Fruit fly (Drosophila melanogaster) whole organism, embryonic: ENCODE data around the gene CG32079.

Experiments
- CG10267 ChIP-seq: fragments of 200-800 bp; sonication (Bioruptor generic); optimal IDR thresholded peaks from 2 replicates; lab custom pipeline; 2018; ENCODE audit warnings: missing biosample characterization, mild to moderate bottlenecking, missing genetic modification characterization, moderate library complexity
- CG10462 ChIP-seq: fragments of 200-800 bp; sonication (Bioruptor generic); optimal IDR thresholded peaks from 2 replicates; lab custom pipeline; 2016; ENCODE audit warnings: missing biosample characterization, missing genetic modification characterization
- CG11085 ChIP-seq: fragments of 200-800 bp; sonication (Bioruptor generic); IDR thresholded peaks from 2 replicates; pipeline ENCODE4 v1.3.6; 2022; ENCODE audit warnings: missing biosample characterization, missing genetic modification characterization
- CG11247 ChIP-seq: fragments of 200-800 bp; sonication (Bioruptor generic); IDR thresholded peaks from 2 replicates; pipeline ENCODE4 v1.3.6; 2022; ENCODE audit warnings: missing biosample characterization, missing genetic modification characterization
- CG11456 ChIP-seq: fragments of 200-800 bp; sonication (Bioruptor generic); IDR thresholded peaks from 3 replicates; pipeline ENCODE4 v1.3.6; 2022; ENCODE audit warnings: missing biosample characterization, missing genetic modification characterization
- CG11695 ChIP-seq: fragments of 200-800 bp; sonication (Bioruptor generic); IDR thresholded peaks from 3 replicates; pipeline ENCODE4 v1.3.6; 2022; ENCODE audit warnings: missing biosample characterization, missing genetic modification characterization
- CG12071 ChIP-seq: fragments of 200-800 bp; sonication (Bioruptor generic); optimal IDR thresholded peaks from 3 replicates; lab custom pipeline; 2018; ENCODE audit warnings: missing biosample characterization, mild to moderate bottlenecking, missing genetic modification characterization
- CG14014 ChIP-seq: fragments of 200-800 bp; sonication (Bioruptor generic); IDR thresholded peaks from 2 replicates; pipeline ENCODE4 v1.3.6; 2022; ENCODE audit warnings: missing biosample characterization, missing genetic modification characterization
- CG14667 ChIP-seq: fragments of 200-800 bp; sonication (Bioruptor generic); IDR thresholded peaks from 2 replicates; pipeline ENCODE4 v1.3.6; 2022; ENCODE audit warnings: missing biosample characterization, missing genetic modification characterization
- CG15479 ChIP-seq: fragments of 200-800 bp; sonication (Bioruptor generic); optimal IDR thresholded peaks from 3 replicates; lab custom pipeline; 2019; ENCODE audit warnings: missing biosample characterization, mild to moderate bottlenecking, missing genetic modification characterization, moderate library complexity
- CG17385 ChIP-seq: fragments of 200-800 bp; sonication (Bioruptor generic); optimal IDR thresholded peaks from 3 replicates; lab custom pipeline; 2018; ENCODE audit warnings: missing biosample characterization, mild to moderate bottlenecking, missing genetic modification characterization
- CG17612 ChIP-seq: fragments of 200-800 bp; sonication (Bioruptor generic); IDR thresholded peaks from 2 replicates; pipeline ENCODE4 v1.3.6; 2022; ENCODE audit warnings: missing biosample characterization, missing genetic modification characterization
- CG18262 ChIP-seq: fragments of 200-800 bp; optimal IDR thresholded peaks from 3 replicates; lab custom pipeline; 2019; ENCODE audit warnings: missing biosample characterization, mild to moderate bottlenecking, missing genetic modification characterization, moderate library complexity
- CG2712 ChIP-seq: fragments of 200-800 bp; optimal IDR thresholded peaks from 3 replicates; lab custom pipeline; 2019; ENCODE audit warnings: missing biosample characterization, mild to moderate bottlenecking, missing genetic modification characterization, moderate library complexity
- CG31224 ChIP-seq: fragments of 200-800 bp; sonication (Bioruptor generic); IDR thresholded peaks from 2 replicates; pipeline ENCODE4 v1.3.6; 2022; ENCODE audit warnings: missing biosample characterization, missing genetic modification characterization
- CG42726 ChIP-seq: fragments of 200-800 bp; sonication (Bioruptor generic); IDR thresholded peaks from 2 replicates; pipeline ENCODE4 v1.3.6; 2022; ENCODE audit warnings: missing biosample characterization, missing genetic modification characterization; ENCODE audit not compliant: partially characterized antibody
- CG4360 ChIP-seq: fragments of 200-800 bp; sonication (Bioruptor generic); IDR thresholded peaks from 2 replicates; pipeline ENCODE4 v1.3.6; 2022; ENCODE audit warnings: missing biosample characterization, missing genetic modification characterization
- CG4424 ChIP-seq: fragments of 200-800 bp; sonication (Bioruptor generic); optimal IDR thresholded peaks from 3 replicates; lab custom pipeline; 2016; ENCODE audit warnings: missing biosample characterization, missing genetic modification characterization
- CG4730 ChIP-seq: fragments of 200-800 bp; sonication (Bioruptor generic); IDR thresholded peaks from 2 replicates; pipeline ENCODE4 v1.3.6; 2022; ENCODE audit warnings: missing biosample characterization, missing genetic modification characterization
- CG4820 ChIP-seq: fragments of 200-800 bp; sonication (Bioruptor generic); optimal IDR thresholded peaks from 3 replicates; lab custom pipeline; 2016; ENCODE audit warnings: missing biosample characterization, missing genetic modification characterization
- CG7928 ChIP-seq: fragments of 200-800 bp; sonication (Bioruptor generic); optimal IDR thresholded peaks from 2 replicates; lab custom pipeline; 2017; ENCODE audit warnings: missing biosample characterization, mild to moderate bottlenecking, missing genetic modification characterization
- CG7963 ChIP-seq: fragments of 200-800 bp; sonication (Bioruptor generic); IDR thresholded peaks from 3 replicates; pipeline ENCODE4 v1.3.6; 2022; ENCODE audit warnings: missing biosample characterization, missing genetic modification characterization; ENCODE audit not compliant: partially characterized antibody
- CG9437 ChIP-seq: fragments of 200-800 bp; sonication (Bioruptor generic); optimal IDR thresholded peaks from 2 replicates; lab custom pipeline; 2018; ENCODE audit warnings: missing biosample characterization, mild to moderate bottlenecking, missing genetic modification characterization
- E2f1 ChIP-seq: fragments of 200-800 bp; sonication (Bioruptor generic); IDR thresholded peaks from 2 replicates; pipeline ENCODE4 v1.3.6; 2022; ENCODE audit warnings: missing biosample characterization, missing genetic modification characterization
- Gug ChIP-seq: fragments of 200-800 bp; sonication (Bioruptor generic); IDR thresholded peaks from 4 replicates; pipeline ENCODE4 v1.3.6; 2022; ENCODE audit warnings: missing biosample characterization, missing genetic modification characterization
- Hr78 ChIP-seq, 2 experiments: fragments of 200-800 bp in 1 of 2; fragments of >200 bp in 1 of 2; sonication (Bioruptor generic) in 1 of 2; optimal IDR thresholded peaks; 2 replicates each; lab custom pipeline; 2017 to 2019; ENCODE audit warnings: missing biosample characterization in 2 of 2, missing genetic modification characterization in 2 of 2, mild to moderate bottlenecking in 1 of 2, moderate library complexity in 1 of 2
- Hsf ChIP-seq: fragments of 200-800 bp; sonication (Bioruptor generic); optimal IDR thresholded peaks from 3 replicates; lab custom pipeline; 2016; ENCODE audit warnings: missing biosample characterization, missing genetic modification characterization
- MESR4 ChIP-seq: fragments of 200-800 bp; sonication (Bioruptor generic); optimal IDR thresholded peaks from 2 replicates; lab custom pipeline; 2018; ENCODE audit warnings: missing biosample characterization, mild to moderate bottlenecking, missing genetic modification characterization, moderate library complexity
- MTF-1 ChIP-seq: fragments of 200-800 bp; sonication (Bioruptor generic); optimal IDR thresholded peaks from 2 replicates; lab custom pipeline; 2018; ENCODE audit warnings: missing biosample characterization, mild to moderate bottlenecking, missing genetic modification characterization, borderline replicate concordance
- NC2β ChIP-seq: fragments of 200-800 bp; sonication (Bioruptor generic); optimal IDR thresholded peaks from 2 replicates; lab custom pipeline; 2016; ENCODE audit warnings: missing biosample characterization, missing genetic modification characterization
- NfI ChIP-seq: fragments of 200-800 bp; sonication (Bioruptor generic); optimal IDR thresholded peaks from 3 replicates; lab custom pipeline; 2018; ENCODE audit warnings: missing biosample characterization, mild to moderate bottlenecking, missing genetic modification characterization, moderate library complexity
- Pdp1 ChIP-seq, 2 experiments: fragments of 200-800 bp; sonication (Bioruptor generic); optimal IDR thresholded peaks; 3 replicates each; lab custom pipeline; 2016; ENCODE audit warnings: missing biosample characterization in 2 of 2, missing genetic modification characterization in 2 of 2, mild to moderate bottlenecking in 1 of 2, moderate library complexity in 1 of 2
- Rfx ChIP-seq: fragments of 200-800 bp; sonication (Bioruptor generic); IDR thresholded peaks from 2 replicates; pipeline ENCODE4 v1.3.6; 2022; ENCODE audit warnings: missing biosample characterization, missing genetic modification characterization
- Rx ChIP-seq: fragments of 200-800 bp; sonication (Bioruptor generic); IDR thresholded peaks from 2 replicates; pipeline ENCODE4 v1.3.6; 2022; ENCODE audit warnings: missing biosample characterization, missing genetic modification characterization
- ara ChIP-seq: fragments of 200-800 bp; sonication (Bioruptor generic); IDR thresholded peaks from 2 replicates; pipeline ENCODE4 v1.3.6; 2022; ENCODE audit warnings: missing biosample characterization, missing genetic modification characterization
- az2 ChIP-seq: fragments of 200-800 bp; sonication (Bioruptor generic); optimal IDR thresholded peaks from 3 replicates; lab custom pipeline; 2016; ENCODE audit warnings: missing biosample characterization, missing genetic modification characterization
- br ChIP-seq: fragments of >200 bp; optimal IDR thresholded peaks from 2 replicates; lab custom pipeline; 2017
- cas ChIP-seq: fragments of 200-800 bp; sonication (Bioruptor generic); IDR thresholded peaks from 2 replicates; pipeline ENCODE4 v1.3.6; 2022; ENCODE audit warnings: missing biosample characterization, missing genetic modification characterization
- dm ChIP-seq: fragments of 200-800 bp; sonication (Bioruptor generic); optimal IDR thresholded peaks from 3 replicates; lab custom pipeline; 2016; ENCODE audit warnings: missing biosample characterization, missing genetic modification characterization
- fd3F ChIP-seq: fragments of 200-800 bp; sonication (Bioruptor generic); optimal IDR thresholded peaks from 2 replicates; lab custom pipeline; 2018; ENCODE audit warnings: missing biosample characterization, mild to moderate bottlenecking, missing genetic modification characterization, moderate library complexity
- gsb-n ChIP-seq: fragments of 200-800 bp; sonication (Bioruptor generic); optimal IDR thresholded peaks from 3 replicates; lab custom pipeline; 2018; ENCODE audit warnings: missing biosample characterization, mild to moderate bottlenecking, missing genetic modification characterization
- ham ChIP-seq: fragments of 200-800 bp; sonication (Bioruptor generic); IDR thresholded peaks from 2 replicates; pipeline ENCODE4 v1.3.6; 2022; ENCODE audit warnings: missing biosample characterization, missing genetic modification characterization
- jumu ChIP-seq: fragments of 200-800 bp; sonication (Bioruptor generic); optimal IDR thresholded peaks from 3 replicates; lab custom pipeline; 2016; ENCODE audit warnings: missing biosample characterization, missing genetic modification characterization
- lab ChIP-seq: fragments of 200-800 bp; sonication (Bioruptor generic); optimal IDR thresholded peaks from 3 replicates; lab custom pipeline; 2017; ENCODE audit warnings: missing biosample characterization, missing genetic modification characterization, mild to moderate bottlenecking, moderate library complexity, missing genetic modification reagents
- pzg ChIP-seq: fragments of 200-800 bp; sonication (Bioruptor generic); optimal IDR thresholded peaks from 3 replicates; lab custom pipeline; 2018; ENCODE audit warnings: missing biosample characterization, mild to moderate bottlenecking, missing genetic modification characterization, moderate library complexity
- ssp ChIP-seq: fragments of 200-800 bp; sonication (Bioruptor generic); IDR thresholded peaks from 2 replicates; pipeline ENCODE4 v1.3.6; 2022; ENCODE audit warnings: missing biosample characterization, missing genetic modification characterization
- tgo ChIP-seq: fragments of 200-800 bp; sonication (Bioruptor generic); IDR thresholded peaks from 3 replicates; pipeline ENCODE4 v1.3.6; 2022; ENCODE audit warnings: missing biosample characterization, missing genetic modification characterization
- ttk ChIP-seq: fragments of 200-800 bp; sonication (Bioruptor generic); IDR thresholded peaks from 2 replicates; pipeline ENCODE4 v2.1.2; 2022; ENCODE audit warnings: missing biosample characterization, missing genetic modification characterization
- twi ChIP-seq: fragments of 200-800 bp; optimal IDR thresholded peaks from 2 replicates; lab custom pipeline; 2019; ENCODE audit warnings: missing biosample characterization, mild to moderate bottlenecking, missing genetic modification characterization, moderate library complexity

Gene CG32079

DNA sequence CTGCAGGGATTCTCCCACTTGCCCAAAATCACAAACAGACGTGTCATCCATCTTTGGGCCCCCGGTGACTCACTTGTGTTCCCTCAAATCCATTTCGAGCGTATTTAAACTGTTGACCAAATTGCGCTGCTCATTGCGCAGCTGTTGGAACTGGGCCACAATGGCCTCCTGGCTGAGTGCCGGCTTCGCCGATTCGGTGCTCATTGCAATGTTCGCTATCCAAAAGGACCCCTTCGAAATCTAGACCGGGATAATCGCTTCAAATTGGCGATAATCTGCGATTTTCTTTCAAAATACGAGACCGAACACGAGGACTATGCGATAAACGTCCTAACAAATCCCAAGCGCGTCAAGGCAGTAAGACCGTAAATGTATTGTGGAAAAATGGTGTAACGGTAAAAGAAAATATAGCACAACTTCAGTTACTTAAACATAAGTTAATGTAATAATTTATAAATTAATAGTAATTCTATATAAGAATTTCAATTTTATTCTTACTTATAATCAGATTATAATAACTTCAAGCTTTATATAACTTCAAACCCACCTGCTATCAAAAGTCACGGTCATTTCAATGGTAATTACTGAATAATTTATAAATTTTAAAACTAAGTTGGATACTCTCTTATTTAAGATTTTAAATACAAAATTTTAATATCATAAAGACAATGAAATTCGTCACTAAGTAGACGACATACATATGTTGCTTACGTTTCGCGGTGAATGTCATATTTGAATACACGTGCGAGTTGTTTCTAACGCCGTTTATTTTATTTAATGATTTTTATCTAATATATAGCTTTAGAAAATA, 48.9 kb downstream of the CG32079 start, which contains the start of the genes Pfdn2 and Noc1 (continued):
- TF ChIP-seq CG10267 (tag; lab: Kevin White, UChicago) (peak; percentile 60), gsb-n (tag; lab: Kevin White, UChicago) (no peak), CG2712 (tag; lab: Kevin White, UChicago) (peak; percentile 78), CG4360 (GFP tag; lab: Robert Waterston, UW) (no peak), CG4730 (no peak), Rfx (GFP tag; lab: Robert Waterston, UW) (peak; percentile 70), CG7928 (GFP tag; lab: Kevin White, UChicago) (no peak), CG14667 (GFP tag; lab: Robert Waterston, UW) (peak; percentile 12; the same call in 1 of the 2 replicates), CG11085 (GFP tag; lab: Robert Waterston, UW) (no peak), NC2β (no peak), CG17385 (GFP tag; lab: Kevin White, UChicago) (peak; percentile 35), Hsf (GFP tag; lab: Kevin White, UChicago) (peak; percentile 54), CG12071 (GFP tag; lab: Kevin White, UChicago) (no peak), Rx (GFP tag; lab: Robert Waterston, UW) (no peak), CG14014 (peak; percentile 43; the same call in 1 of the 2 replicates), CG17612 (GFP tag; lab: Robert Waterston, UW) (no peak), az2 (GFP tag; lab: Kevin White, UChicago) (peak; percentile 61), ssp (GFP tag; lab: Robert Waterston, UW) (peak; percentile 32; the same call in 1 of the 2 replicates), Hr78 (GFP tag; optimal IDR thresholded peaks at IDR 0.05; lab: Kevin White, UChicago) (no peak), ttk (GFP tag; lab: Robert Waterston, UW) (0 out of 2 replicates have a peak, but pooled peaks have one; percentile 27), CG4424 (GFP tag; lab: Kevin White, UChicago) (peak; percentile 40), br (lab: Kevin White, UChicago) (no peak), CG7963 (no peak), CG11247 (no peak), tgo (GFP tag; lab: Robert Waterston, UW) (peak; percentile 41; the same call in 2 of the 3 replicates), Pdp1 (GFP tag; optimal IDR thresholded peaks at IDR 0.05; lab: Kevin White, UChicago) (peak in 1 of 2 experiments; percentile 3), NfI (GFP tag; lab: Kevin White, UChicago) (peak; percentile 41), fd3F (peak; percentile 53), lab (GFP tag; lab: Kevin White, UChicago) (no peak), jumu (GFP tag; lab: Kevin White, UChicago) (no peak), twi (peak; percentile 82), CG31224 (GFP tag; lab: Robert Waterston, UW) (peak; percentile 32; the same call in 1 of the 2 replicates), CG10462 (GFP tag; lab: Kevin White, UChicago) (peak; percentile 31), cas (GFP tag; lab: Robert Waterston, UW) (0 out of 2 replicates have a peak, but pooled peaks have one; percentile 7), Gug (0 out of 4 replicates have a peak, but pooled peaks have one; percentile 33), CG18262 (tag; lab: Kevin White, UChicago) (peak; percentile 66), MTF-1 (GFP tag; lab: Kevin White, UChicago) (no peak), CG9437 (GFP tag; lab: Kevin White, UChicago) (peak; percentile 31), ara (GFP tag; lab: Robert Waterston, UW) (peak; percentile 9; the same call in 1 of the 2 replicates), CG4820 (peak; percentile 34), CG11695 (GFP tag; lab: Robert Waterston, UW) (peak; percentile 49; the same call in 1 of the 3 replicates), ham (GFP tag; lab: Robert Waterston, UW) (no peak), E2f1 (GFP tag; lab: Robert Waterston, UW) (peak; percentile 42; the same call in 1 of the 2 replicates), CG11456 (no peak), MESR4 (GFP tag; lab: Kevin White, UChicago) (peak; percentile 86), CG15479 (GFP tag; lab: Kevin White, UChicago) (peak; percentile 6), pzg (GFP tag; lab: Kevin White, UChicago) (peak; percentile 37), CG42726 (GFP tag; lab: Robert Waterston, UW) (no peak), dm (GFP tag; lab: Kevin White, UChicago) (peak; percentile 57)
